Worm (Caenorhabditis elegans) whole organism, L3 larva: ENCODE results near the gene C07E3.3.
A peak's percentile ranks its signal among the peaks of the same experiment; 100 is the strongest.

Experiments used
- R02D3.7 ChIP-seq: fragments of 150-350 bp; optimal IDR thresholded peaks from 2 replicates; lab custom pipeline; 2014; ENCODE audit warnings: missing biosample characterization, missing genetic modification characterization
- ZK546.5 ChIP-seq: sonication (generic microtip); optimal IDR thresholded peaks from 2 replicates; lab custom pipeline; 2017; ENCODE audit warnings: missing biosample characterization, missing genetic modification characterization
- ama-1 ChIP-seq: fragments of 150-350 bp; optimal IDR thresholded peaks from 2 replicates; lab custom pipeline; 2018
- ceh-16 ChIP-seq: sonication (generic microtip); optimal IDR thresholded peaks from 2 replicates; lab custom pipeline; 2017; ENCODE audit warnings: missing biosample characterization, missing genetic modification characterization
- ceh-82 ChIP-seq: fragments of 150-350 bp; optimal IDR thresholded peaks from 2 replicates; lab custom pipeline; 2014; ENCODE audit warnings: missing biosample characterization, missing genetic modification characterization
- ceh-9 ChIP-seq: sonication (generic microtip); optimal IDR thresholded peaks from 2 replicates; lab custom pipeline; 2018; ENCODE audit warnings: missing biosample characterization, missing genetic modification characterization
- daf-12 ChIP-seq: fragments of 150-350 bp; optimal IDR thresholded peaks from 2 replicates; lab custom pipeline; 2014; ENCODE audit warnings: missing biosample characterization, missing genetic modification reagents, missing genetic modification characterization
- egl-27 ChIP-seq: sonication (generic microtip); optimal IDR thresholded peaks from 4 replicates; lab custom pipeline; 2017; ENCODE audit warnings: missing biosample characterization, missing genetic modification reagents, missing genetic modification characterization
- egl-5 ChIP-seq: fragments of 150-350 bp; optimal IDR thresholded peaks from 2 replicates; lab custom pipeline; 2017; ENCODE audit warnings: missing biosample characterization, missing genetic modification reagents, missing genetic modification characterization, inconsistent platforms
- elt-2 ChIP-seq: sonication (generic microtip); optimal IDR thresholded peaks from 2 replicates; lab custom pipeline; 2016; ENCODE audit warnings: missing genetic modification reagents, mild to moderate bottlenecking, missing genetic modification characterization, missing compliant biosample characterization
- elt-3 ChIP-seq, 3 experiments: fragments of 150-350 bp in 1 of 3; sonication (generic microtip) in 2 of 3; optimal IDR thresholded peaks; 2 replicates in 2 of 3; 4 replicates in 1 of 3; lab custom pipeline; 2014 to 2017; ENCODE audit warnings: missing biosample characterization in 3 of 3, missing genetic modification characterization in 3 of 3
- fkh-10 ChIP-seq: sonication (generic microtip); optimal IDR thresholded peaks from 2 replicates; lab custom pipeline; 2017; ENCODE audit warnings: missing biosample characterization, missing genetic modification reagents, missing genetic modification characterization
- fkh-2 ChIP-seq: fragments of 150-350 bp; optimal IDR thresholded peaks from 2 replicates; lab custom pipeline; 2014; ENCODE audit warnings: missing biosample characterization, missing genetic modification reagents, missing genetic modification characterization
- hmg-11 ChIP-seq: sonication (generic microtip); optimal IDR thresholded peaks from 2 replicates; lab custom pipeline; 2016; ENCODE audit warnings: missing genetic modification characterization, missing compliant biosample characterization
- jun-1 ChIP-seq: fragments of 150-350 bp; optimal IDR thresholded peaks from 2 replicates; lab custom pipeline; 2014; ENCODE audit warnings: missing biosample characterization, missing genetic modification reagents, missing genetic modification characterization
- lin-15B ChIP-seq: fragments of 150-350 bp; optimal IDR thresholded peaks from 2 replicates; lab custom pipeline; 2014; ENCODE audit warnings: missing biosample characterization, missing genetic modification characterization
- lin-39 ChIP-seq: fragments of 150-350 bp; optimal IDR thresholded peaks from 2 replicates; lab custom pipeline; 2018; ENCODE audit warnings: missing biosample characterization, missing genetic modification reagents, missing genetic modification characterization
- lsy-12 ChIP-seq: sonication (generic microtip); optimal IDR thresholded peaks from 2 replicates; lab custom pipeline; 2016; ENCODE audit warnings: mild to moderate bottlenecking, missing genetic modification characterization, missing compliant biosample characterization
- mml-1 ChIP-seq: fragments of 150-350 bp; sonication (generic microtip); optimal IDR thresholded peaks from 3 replicates; lab custom pipeline; 2014; ENCODE audit warnings: missing biosample characterization, missing genetic modification characterization
- nfya-1 ChIP-seq: sonication (generic microtip); optimal IDR thresholded peaks from 2 replicates; lab custom pipeline; 2017; ENCODE audit warnings: missing genetic modification characterization, mild to moderate bottlenecking, missing compliant biosample characterization, antibody characterized with exemption, moderate library complexity; ENCODE audit not compliant: insufficient read depth
- nhr-11 ChIP-seq: fragments of 150-350 bp; optimal IDR thresholded peaks from 2 replicates; lab custom pipeline; 2014; ENCODE audit warnings: missing biosample characterization, missing genetic modification characterization
- nhr-23 ChIP-seq: fragments of 150-350 bp; optimal IDR thresholded peaks from 2 replicates; lab custom pipeline; 2014; ENCODE audit warnings: missing biosample characterization, missing genetic modification reagents, missing genetic modification characterization
- nhr-237 ChIP-seq: fragments of 150-350 bp; optimal IDR thresholded peaks from 2 replicates; lab custom pipeline; 2014; ENCODE audit warnings: missing biosample characterization, missing genetic modification characterization
- nhr-25 ChIP-seq: sonication (generic microtip); optimal IDR thresholded peaks from 2 replicates; lab custom pipeline; 2017; ENCODE audit warnings: missing biosample characterization, missing genetic modification characterization
- nhr-28 ChIP-seq: fragments of 150-350 bp; optimal IDR thresholded peaks from 2 replicates; lab custom pipeline; 2014; ENCODE audit warnings: missing biosample characterization, missing genetic modification characterization
- nhr-43 ChIP-seq: sonication (generic microtip); optimal IDR thresholded peaks from 2 replicates; lab custom pipeline; 2016; ENCODE audit warnings: mild to moderate bottlenecking, missing genetic modification characterization, missing compliant biosample characterization; ENCODE audit not compliant: poor library complexity, severe bottlenecking
- nhr-76 ChIP-seq: fragments of 150-350 bp; sonication (generic microtip); optimal IDR thresholded peaks from 5 replicates; lab custom pipeline; 2014; ENCODE audit warnings: missing biosample characterization, missing genetic modification characterization
- pha-4 ChIP-seq: fragments of 150-350 bp; optimal IDR thresholded peaks from 2 replicates; lab custom pipeline; 2014; ENCODE audit warnings: missing biosample characterization, missing genetic modification reagents, missing genetic modification characterization
- pqm-1 ChIP-seq: fragments of 150-350 bp; optimal IDR thresholded peaks from 2 replicates; lab custom pipeline; 2017; ENCODE audit warnings: missing biosample characterization, missing genetic modification characterization, inconsistent platforms
- sea-2 ChIP-seq: fragments of 150-350 bp; sonication (generic microtip); optimal IDR thresholded peaks from 4 replicates; lab custom pipeline; 2014; ENCODE audit warnings: missing biosample characterization, missing genetic modification reagents, missing genetic modification characterization
- skn-1 ChIP-seq: fragments of 150-350 bp; optimal IDR thresholded peaks from 2 replicates; lab custom pipeline; 2014; ENCODE audit warnings: missing biosample characterization, missing genetic modification characterization
- snpc-4 ChIP-seq: fragments of 150-350 bp; optimal IDR thresholded peaks from 2 replicates; lab custom pipeline; 2014; ENCODE audit warnings: missing biosample characterization, missing genetic modification characterization
- tbx-2 ChIP-seq: sonication (generic microtip); optimal IDR thresholded peaks from 2 replicates; lab custom pipeline; 2016; ENCODE audit warnings: mild to moderate bottlenecking, missing genetic modification characterization, missing compliant biosample characterization

The C07E3.3 gene

DNA sequence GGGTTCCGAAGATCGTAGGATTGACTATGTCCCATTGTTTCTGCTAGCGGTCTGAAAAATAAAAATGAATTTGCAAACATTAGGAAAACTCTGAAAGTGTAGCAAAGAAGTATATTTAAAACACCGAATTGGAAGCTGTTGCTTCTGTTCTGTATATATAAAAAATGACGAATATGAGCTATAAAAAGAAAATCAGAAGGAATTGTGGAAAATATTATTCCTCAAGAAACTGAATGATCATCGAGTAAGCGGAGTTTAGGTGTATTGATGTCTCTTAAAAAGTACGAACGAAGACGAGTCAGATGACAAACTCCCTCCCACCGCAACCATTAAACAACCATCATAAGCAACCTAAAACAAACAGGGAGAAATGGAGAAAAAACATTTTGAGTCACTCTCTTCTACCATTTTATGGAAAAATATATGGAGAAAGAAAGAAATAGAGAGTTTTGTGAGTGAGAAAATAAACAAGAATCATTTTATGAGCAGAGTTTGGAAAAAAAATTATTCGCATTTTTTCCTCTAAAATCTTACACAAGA is at the start of gene C07E3.3:
Gene C07E3.3, minus strand, starts transcription at position 51 of the 540 bp plus-strand sequence.
- TF ChIP-seq pha-4 (tag; lab: Kevin White, UChicago) (peak; percentile 74), R02D3.7 (tag; lab: Kevin White, UChicago) (no peak)
- TF ChIP-seq, all 47 proteins: peak for 1

DNA sequence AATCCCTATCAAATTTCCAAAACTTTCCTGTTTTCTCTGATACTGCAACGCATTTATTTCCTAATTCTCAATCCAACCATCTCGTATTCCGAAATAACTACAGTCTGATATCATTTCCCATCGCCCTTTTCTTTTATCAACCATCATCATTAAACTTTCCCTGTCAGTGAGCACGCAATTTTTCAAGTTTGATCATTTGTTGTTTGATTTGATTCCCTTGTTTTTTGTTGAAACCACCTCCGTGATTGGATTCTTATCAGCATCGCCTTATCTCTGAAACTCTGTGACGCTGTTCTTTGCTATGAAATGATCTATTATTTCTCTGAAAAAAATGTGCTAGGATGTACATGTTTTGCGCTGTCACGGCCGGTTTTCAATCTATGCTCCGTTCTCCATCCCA is 45.7 kb upstream of the C07E3.3 start:
- TF ChIP-seq egl-5 (tag; lab: Kevin White, UChicago) (no peak), pqm-1 (tag; lab: Kevin White, UChicago) (peak; percentile 50), elt-2 (tag; lab: Kevin White, UChicago) (peak; percentile 89)

DNA sequence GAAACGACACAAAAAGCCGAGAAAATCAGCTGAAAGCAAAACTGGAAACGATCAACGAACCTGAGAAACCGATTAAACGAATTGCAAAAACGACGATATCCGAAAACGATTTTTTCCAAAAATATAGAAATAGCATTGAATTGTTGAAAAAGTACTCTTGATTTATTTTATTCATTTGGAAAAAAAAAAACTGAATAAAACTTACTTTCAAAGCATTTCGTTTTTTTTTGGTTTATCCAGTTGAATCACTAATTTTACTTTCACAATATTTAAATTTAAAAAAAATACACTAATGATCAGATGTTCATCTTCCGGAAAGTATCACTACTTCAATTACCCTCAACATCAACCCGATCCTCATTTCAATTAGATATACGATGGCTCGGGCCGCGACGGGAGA is 39.3 kb upstream of the C07E3.3 start, which contains the start of gene T09F3.5:
Gene T09F3.5, plus strand, starts transcription at position 301 of the 400 bp plus-strand sequence.
- TF ChIP-seq jun-1 (tag; lab: Kevin White, UChicago) (no peak), fkh-10 (GFP tag; lab: Kevin White, UChicago) (no peak), nhr-237 (no peak)

DNA sequence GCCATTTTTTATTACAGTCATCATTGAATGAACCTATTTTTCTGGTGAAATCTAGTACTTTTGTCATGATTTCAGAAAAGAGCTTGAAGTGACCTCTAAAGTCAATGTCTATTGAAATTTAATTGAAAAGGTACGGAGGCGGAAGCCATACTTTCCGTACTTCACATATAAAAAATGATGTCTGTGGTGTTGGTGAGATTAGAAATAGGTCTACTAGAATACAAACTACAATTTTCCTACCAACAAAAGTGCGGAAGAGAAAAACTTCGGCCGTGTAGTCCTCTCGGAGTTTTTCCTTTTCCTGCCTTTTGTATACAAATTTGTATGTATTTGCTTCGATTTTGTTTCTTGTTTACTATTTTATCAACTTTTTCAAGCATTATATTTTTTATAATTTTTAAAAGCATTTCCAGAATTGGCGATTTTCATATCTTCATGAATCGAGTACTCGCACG is 38.0 kb upstream of the C07E3.3 start, which contains the start of gene T09F3.4:
Gene T09F3.4, plus strand, starts transcription at position 405 of the 455 bp plus-strand sequence.
- TF ChIP-seq pha-4 (tag; lab: Kevin White, UChicago) (peak; percentile 70), ceh-9 (tag; lab: Kevin White, UChicago) (no peak), ama-1 (lab: Kevin White, UChicago) (no peak), elt-3 (tag; optimal IDR thresholded peaks at IDR 0.05; lab: Kevin White, UChicago) (no peak), mml-1 (tag; lab: Kevin White, UChicago) (no peak), nhr-43 (peak; percentile 68), ceh-82 (tag; lab: Kevin White, UChicago) (no peak), lin-15B (peak; percentile 52), nhr-23 (tag; lab: Kevin White, UChicago) (peak; percentile 58), nhr-28 (tag; lab: Kevin White, UChicago) (no peak), daf-12 (tag; lab: Kevin White, UChicago) (no peak), nhr-11 (tag; lab: Kevin White, UChicago) (no peak), elt-2 (tag; lab: Kevin White, UChicago) (peak; percentile 25), tbx-2 (tag; lab: Kevin White, UChicago) (no peak), jun-1 (tag; lab: Kevin White, UChicago) (no peak), nhr-237 (no peak), lsy-12 (tag; lab: Kevin White, UChicago) (no peak), snpc-4 (tag; lab: Kevin White, UChicago) (peak; percentile 70), hmg-11 (tag; lab: Kevin White, UChicago) (peak; percentile 35), nfya-1 (tag; lab: Kevin White, UChicago) (peak; percentile 69), nhr-76 (tag; lab: Kevin White, UChicago) (no peak), ceh-16 (no peak), pqm-1 (tag; lab: Kevin White, UChicago) (peak; percentile 2), fkh-2 (tag; lab: Kevin White, UChicago) (no peak), ZK546.5 (tag; lab: Kevin White, UChicago) (no peak), egl-27 (tag; lab: Kevin White, UChicago) (no peak), sea-2 (GFP tag; lab: Kevin White, UChicago) (no peak)

DNA sequence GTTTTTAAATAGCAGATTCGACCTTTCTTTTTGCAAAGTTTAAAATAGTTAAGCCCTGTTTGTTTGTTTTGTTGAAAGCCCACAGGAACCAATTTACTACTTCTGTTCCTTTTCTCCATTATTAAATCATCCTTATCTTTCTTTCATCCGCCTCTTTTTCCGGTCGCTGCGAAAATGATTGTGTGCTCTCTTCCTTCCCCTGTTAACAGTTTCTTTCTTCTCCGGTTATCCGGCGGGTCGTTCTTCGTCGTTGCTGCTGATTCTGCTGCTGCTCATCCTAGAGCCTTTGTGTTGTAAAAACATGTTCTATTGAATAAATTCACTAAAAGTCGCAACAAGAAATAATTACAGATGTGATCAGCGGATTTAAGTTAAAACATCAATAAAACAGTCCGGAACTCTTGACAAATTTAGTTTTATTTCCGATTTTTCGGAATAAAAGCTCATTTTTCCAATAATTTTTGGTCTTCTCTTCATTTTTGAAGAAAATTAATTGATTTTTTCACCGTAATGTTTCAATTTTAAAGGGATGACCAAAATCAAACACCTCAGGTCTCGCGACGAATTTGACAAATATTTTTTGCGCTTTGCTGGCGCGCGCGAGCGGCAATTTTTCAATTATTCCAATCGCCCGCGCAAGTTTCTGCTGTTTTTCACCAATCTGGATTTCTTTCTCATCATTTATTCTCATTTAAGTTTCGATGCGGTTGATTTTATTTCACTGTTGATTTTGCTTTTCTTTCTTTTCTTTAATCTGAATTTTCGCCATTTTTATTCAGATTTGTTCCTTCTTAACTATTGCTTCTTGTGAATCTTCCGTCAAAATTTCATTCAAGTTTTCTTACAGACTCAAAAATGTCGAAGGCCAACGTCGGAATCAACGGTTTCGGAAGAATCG is 36.2 kb upstream of the C07E3.3 start, which contains the start of gene gpd-1:
Gene gpd-1, plus strand, starts transcription at position 848 of the 898 bp plus-strand sequence.
- TF ChIP-seq ama-1 (lab: Kevin White, UChicago) = no peak
- TF ChIP-seq nhr-25 = no peak
- TF ChIP-seq lin-39 = no peak
- no peak for TF ChIP-seq ZK546.5 (tag; lab: Kevin White, UChicago)
- no peak for TF ChIP-seq skn-1
